Worm (Caenorhabditis elegans) whole organism, L2 larva: ENCODE data around the gene lin-5.

Experiments
- C34F6.9 ChIP-seq: fragments of 150-350 bp; optimal IDR thresholded peaks from 2 replicates; lab custom pipeline; 2014; ENCODE audit warnings: missing biosample characterization, missing genetic modification characterization
- R02D3.7 ChIP-seq: fragments of 150-350 bp; optimal IDR thresholded peaks from 2 replicates; lab custom pipeline; 2014; ENCODE audit warnings: missing biosample characterization, missing genetic modification characterization
- lin-39 ChIP-seq: fragments of 150-350 bp; optimal IDR thresholded peaks from 2 replicates; lab custom pipeline; 2014; ENCODE audit warnings: missing biosample characterization, missing genetic modification reagents, missing genetic modification characterization
- nhr-10 ChIP-seq: sonication (generic microtip); optimal IDR thresholded peaks from 2 replicates; lab custom pipeline; 2017; ENCODE audit warnings: missing biosample characterization, missing genetic modification characterization
- nhr-6 ChIP-seq: fragments of 150-350 bp; optimal IDR thresholded peaks from 2 replicates; lab custom pipeline; 2014; ENCODE audit warnings: missing biosample characterization, missing genetic modification characterization
- zag-1 ChIP-seq: fragments of 150-350 bp; optimal IDR thresholded peaks from 2 replicates; lab custom pipeline; 2014; ENCODE audit warnings: missing biosample characterization, missing genetic modification characterization
- ztf-4 ChIP-seq: fragments of 150-350 bp; optimal IDR thresholded peaks from 2 replicates; lab custom pipeline; 2014; ENCODE audit warnings: missing biosample characterization, missing genetic modification characterization

DNA sequence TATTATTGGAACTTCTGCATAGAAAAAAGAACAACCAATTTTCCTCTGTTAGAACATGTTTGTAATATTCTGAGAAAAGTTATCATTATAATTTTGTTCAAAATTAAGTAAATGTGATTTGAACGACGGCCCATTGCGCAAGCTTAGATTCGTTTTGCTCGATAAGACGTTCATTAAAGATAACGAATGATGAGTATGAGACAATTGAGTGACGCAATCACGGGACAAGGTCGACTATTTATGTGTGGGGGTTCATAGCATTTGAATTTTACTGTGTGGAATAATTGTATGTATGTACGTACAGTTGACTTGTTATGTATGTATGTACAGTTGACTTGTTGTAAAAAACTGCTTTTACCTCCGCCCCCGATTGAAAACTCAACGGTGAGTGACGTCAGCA, 41.0 kb upstream of the lin-5 start:
- TF ChIP-seq nhr-10 (tag; lab: Kevin White, UChicago), result no peak
- no peak for TF ChIP-seq nhr-6 (tag; lab: Kevin White, UChicago)
- TF ChIP-seq lin-39 (tag; lab: Kevin White, UChicago), result no peak
- TF ChIP-seq ztf-4, result no peak
- TF ChIP-seq zag-1 (tag; lab: Kevin White, UChicago), result no peak
- no peak for TF ChIP-seq R02D3.7
- TF ChIP-seq C34F6.9, result no peak
